Worm (Caenorhabditis elegans): Measurements from ENCODE around the gene C14A4.6.
A peak's percentile ranks its signal among the peaks of the same experiment; 100 is the strongest.

Gene C14A4.6

ce11 chrII:10548778-10549671 lies 45.6 kb downstream of the C14A4.6 start:
- no peak for TF ChIP-seq che-1 (tag; optimal IDR thresholded peaks at IDR 0.05)
- TF ChIP-seq fax-1 (tag; optimal IDR thresholded peaks at IDR 0.05), result no peak
- TF ChIP-seq npax-4 (tag; optimal IDR thresholded peaks at IDR 0.05), result no peak
- TF ChIP-seq ceh-34 (tag; optimal IDR thresholded peaks at IDR 0.05), result peak; percentile 92
- TF ChIP-seq C08G9.2 (tag; optimal IDR thresholded peaks at IDR 0.05), result peak; percentile 6
- no peak for TF ChIP-seq ceh-45 (GFP tag; IDR thresholded peaks at IDR 0.05)
- TF ChIP-seq K02D7.2 (tag; optimal IDR thresholded peaks at IDR 0.05), result no peak
- no peak for TF ChIP-seq ceh-19 (GFP tag; optimal IDR thresholded peaks at IDR 0.05)
- TF ChIP-seq ceh-22 (tag; optimal IDR thresholded peaks at IDR 0.05), result no peak
- peak; percentile 76 for TF ChIP-seq ets-4 (tag; optimal IDR thresholded peaks at IDR 0.05)
- no peak for TF ChIP-seq fkh-10 (GFP tag; optimal IDR thresholded peaks at IDR 0.05)
- TF ChIP-seq pros-1 (tag; optimal IDR thresholded peaks at IDR 0.05), result peak; percentile 73
- no peak for TF ChIP-seq ceh-30 (tag; optimal IDR thresholded peaks at IDR 0.05)
- peak; percentile 28 for TF ChIP-seq unc-55 (GFP tag; optimal IDR thresholded peaks at IDR 0.05)
- peak; percentile 5 for TF ChIP-seq ztf-16 (tag; optimal IDR thresholded peaks at IDR 0.05)
- TF ChIP-seq unc-86 (tag; optimal IDR thresholded peaks at IDR 0.05), result no peak
- TF ChIP-seq ama-1 (optimal IDR thresholded peaks at IDR 0.05), result peak; percentile 88
- TF ChIP-seq sox-4 (tag; optimal IDR thresholded peaks at IDR 0.05), result no peak
- TF ChIP-seq pat-9 (tag; optimal IDR thresholded peaks at IDR 0.05), result no peak
- no peak for TF ChIP-seq elt-2 (tag; optimal IDR thresholded peaks at IDR 0.05)
- no peak for TF ChIP-seq hlh-13 (GFP tag; optimal IDR thresholded peaks at IDR 0.05)
- TF ChIP-seq madf-2 (tag; optimal IDR thresholded peaks at IDR 0.05), result peak; percentile 18
- no peak for TF ChIP-seq lim-6 (tag; optimal IDR thresholded peaks at IDR 0.05)
- no peak for TF ChIP-seq hlh-15 (tag; optimal IDR thresholded peaks at IDR 0.05)
- TF ChIP-seq K09A11.1 (tag; optimal IDR thresholded peaks at IDR 0.05; ENCODE audit: insufficient read depth), result peak; percentile 15
- no peak for TF ChIP-seq ttx-3 (tag; optimal IDR thresholded peaks at IDR 0.05)
- TF ChIP-seq fkh-6 (tag; optimal IDR thresholded peaks at IDR 0.05), result no peak
- no peak for TF ChIP-seq pag-3 (tag; optimal IDR thresholded peaks at IDR 0.05; ENCODE audit: borderline replicate concordance)
- peak; percentile 70 for TF ChIP-seq unc-42 (tag; optimal IDR thresholded peaks at IDR 0.05)
- no peak for TF ChIP-seq hlh-6 (tag; optimal IDR thresholded peaks at IDR 0.05)
- peak; percentile 30 for TF ChIP-seq T23F11.4 (GFP tag; optimal IDR thresholded peaks at IDR 0.05)
- TF ChIP-seq ceh-6 (GFP tag; optimal IDR thresholded peaks at IDR 0.05), result no peak
- no peak for TF ChIP-seq odd-2 (tag; optimal IDR thresholded peaks at IDR 0.05)
- peak; percentile 30 for TF ChIP-seq sdc-2 (tag; optimal IDR thresholded peaks at IDR 0.05)
- TF ChIP-seq lin-11 (tag; optimal IDR thresholded peaks at IDR 0.05), result no peak
- peak; percentile 25 for TF ChIP-seq syd-9 (tag; optimal IDR thresholded peaks at IDR 0.05)
- peak; percentile 61 for TF ChIP-seq ceh-14 (tag; optimal IDR thresholded peaks at IDR 0.05)
- TF ChIP-seq ceh-2 (tag; optimal IDR thresholded peaks at IDR 0.05), result no peak
- TF ChIP-seq hlh-8 (tag; optimal IDR thresholded peaks at IDR 0.05), result no peak
- peak; percentile 67 for TF ChIP-seq rnt-1 (tag; optimal IDR thresholded peaks at IDR 0.05)
- TF ChIP-seq F13H6.1 (tag; optimal IDR thresholded peaks at IDR 0.05), result peak; percentile 31
- TF ChIP-seq nfya-1 (tag; optimal IDR thresholded peaks at IDR 0.05), result peak; percentile 94
- peak; percentile 38; the same call in 1 of the 2 replicates for TF ChIP-seq unc-3 (GFP tag; conservative IDR thresholded peaks at IDR 0.05)
- no peak for TF ChIP-seq unc-3 (tag; optimal IDR thresholded peaks at IDR 0.05)
- no peak for TF ChIP-seq zip-5 (tag; optimal IDR thresholded peaks at IDR 0.05)
- TF ChIP-seq dve-1 (tag; optimal IDR thresholded peaks at IDR 0.05), result peak; percentile 37
- TF ChIP-seq ceh-48 (tag; optimal IDR thresholded peaks at IDR 0.05), result no peak
- peak; percentile 62 for TF ChIP-seq tbx-2 (tag; optimal IDR thresholded peaks at IDR 0.05)
- TF ChIP-seq hlh-30 (tag; optimal IDR thresholded peaks at IDR 0.05; ENCODE audit: insufficient read depth), result peak; percentile 96
- TF ChIP-seq ref-2 (tag; optimal IDR thresholded peaks at IDR 0.05), result peak; percentile 90
- no peak for TF ChIP-seq tbx-7 (tag; optimal IDR thresholded peaks at IDR 0.05)

Data from whole organism, late embryonic.